Worm (Caenorhabditis elegans): ENCODE data around the gene T16G12.6.

DNA sequence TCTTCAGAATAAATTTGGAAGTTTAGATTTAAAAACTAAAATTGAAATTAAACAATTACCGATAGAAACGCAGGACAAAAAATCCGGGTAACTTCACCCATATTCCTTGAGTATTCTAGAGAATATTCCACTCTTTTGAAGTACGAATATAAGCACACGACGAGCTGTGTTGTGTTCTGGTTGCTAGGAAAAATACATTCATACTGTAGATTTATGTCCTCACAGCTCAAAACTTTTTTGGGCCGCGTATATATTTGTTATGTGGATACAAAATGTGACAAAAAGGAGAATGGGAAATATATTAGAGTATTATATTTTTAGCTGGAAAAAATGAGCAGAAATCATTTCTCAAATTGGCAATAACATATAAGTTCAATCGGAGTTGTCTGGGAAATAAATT is 36.2 kb upstream of the T16G12.6 start, which contains the start of gene M04D8.5:
- no peak for TF ChIP-seq snpc-4 (tag; optimal IDR thresholded peaks at IDR 0.05)
- no peak for TF ChIP-seq unc-62 (GFP tag; optimal IDR thresholded peaks at IDR 0.05 in 1 of 2)
- TF ChIP-seq unc-62 (tag; optimal IDR thresholded peaks at IDR 0.05), result no peak
